Worm (Caenorhabditis elegans) whole organism, midembryonic: Measurements from ENCODE around the gene unc-8.

ENCODE experiments used
- T22C8.4 ChIP-seq: fragments of 200-800 bp; sonication (Bioruptor generic); IDR thresholded peaks from 2 replicates; pipeline ENCODE4 v1.3.6; 2022; ENCODE audit warnings: missing genetic modification characterization, missing compliant biosample characterization
- cog-1 ChIP-seq: sonication (generic microtip); optimal IDR thresholded peaks from 2 replicates; lab custom pipeline; 2016; ENCODE audit warnings: missing genetic modification characterization, missing compliant biosample characterization
- flt-1 ChIP-seq: fragments of 200-800 bp; sonication (Bioruptor generic); IDR thresholded peaks from 2 replicates; pipeline ENCODE4 v1.3.6; 2022; ENCODE audit warnings: missing genetic modification characterization, missing compliant biosample characterization
- med-1 ChIP-seq: sonication (generic microtip); optimal IDR thresholded peaks from 2 replicates; lab custom pipeline; 2017; ENCODE audit warnings: missing genetic modification characterization, mild to moderate bottlenecking, missing compliant biosample characterization, antibody characterized with exemption, missing genetic modification reagents; ENCODE audit not compliant: insufficient read depth
- ref-1 ChIP-seq: fragments of 200-800 bp; sonication (Bioruptor generic); conservative IDR thresholded peaks from 2 replicates; pipeline ENCODE4 v1.3.6; 2022; ENCODE audit warnings: missing genetic modification reagents, missing genetic modification characterization, missing compliant biosample characterization
- tab-1 ChIP-seq: fragments of 200-800 bp; sonication (Bioruptor generic); IDR thresholded peaks from 2 replicates; pipeline ENCODE4 v1.3.6; 2022; ENCODE audit warnings: missing genetic modification characterization, missing compliant biosample characterization
- ztf-23 ChIP-seq: fragments of 200-800 bp; sonication (Bioruptor generic); IDR thresholded peaks from 2 replicates; pipeline ENCODE4 v1.3.6; 2022; ENCODE audit warnings: missing genetic modification reagents, missing genetic modification characterization, missing compliant biosample characterization
- ztf-29 ChIP-seq: fragments of 200-800 bp; sonication (Bioruptor generic); IDR thresholded peaks from 2 replicates; pipeline ENCODE4 v1.3.6; 2022; ENCODE audit warnings: missing genetic modification reagents, missing genetic modification characterization, missing compliant biosample characterization

DNA sequence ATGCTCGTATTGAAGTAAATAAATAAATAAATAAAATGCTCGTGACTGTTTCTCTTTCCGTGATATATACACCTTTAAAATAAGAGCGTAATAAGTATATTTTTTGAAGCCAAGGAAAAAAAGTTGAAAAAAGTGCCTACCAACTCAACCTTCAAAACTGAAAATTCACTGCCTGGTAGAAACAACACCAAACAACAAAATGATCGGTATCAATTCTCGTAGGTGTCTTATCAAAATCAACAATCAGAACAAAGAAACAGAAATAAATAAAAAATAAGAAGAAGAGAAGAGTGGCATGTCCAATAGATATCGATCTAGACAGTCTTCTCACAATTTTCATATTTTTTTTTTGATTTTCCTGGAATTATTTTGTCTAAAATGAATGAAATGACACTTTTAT is 47.0 kb downstream of the unc-8 start, which contains the start of gene afmd-1:
- TF ChIP-seq flt-1 (GFP tag; lab: Robert Waterston, UW) (no peak), med-1 (GFP tag; lab: Kevin White, UChicago) (no peak), ztf-23 (GFP tag; lab: Robert Waterston, UW) (no peak), tab-1 (no peak), T22C8.4 (GFP tag; lab: Robert Waterston, UW) (no peak), ref-1 (GFP tag; lab: Robert Waterston, UW) (no peak), ztf-29 (GFP tag; lab: Robert Waterston, UW) (no peak), cog-1 (no peak)
